Worm (Caenorhabditis elegans): ENCODE measurements around the gene aakg-3.

aakg-3 gene

ce11 chrX:2976148-2976547 is at the start of gene aakg-3:
Gene aakg-3 (plus strand): TSS chrX:2976448.
- no peak for TF ChIP-seq unc-62 (GFP tag; optimal IDR thresholded peaks at IDR 0.05)

ce11 chrX:2927576-2927975 is 48.7 kb upstream of the aakg-3 start:
- TF ChIP-seq unc-62 (GFP tag; optimal IDR thresholded peaks at IDR 0.05) = no peak

DNA sequence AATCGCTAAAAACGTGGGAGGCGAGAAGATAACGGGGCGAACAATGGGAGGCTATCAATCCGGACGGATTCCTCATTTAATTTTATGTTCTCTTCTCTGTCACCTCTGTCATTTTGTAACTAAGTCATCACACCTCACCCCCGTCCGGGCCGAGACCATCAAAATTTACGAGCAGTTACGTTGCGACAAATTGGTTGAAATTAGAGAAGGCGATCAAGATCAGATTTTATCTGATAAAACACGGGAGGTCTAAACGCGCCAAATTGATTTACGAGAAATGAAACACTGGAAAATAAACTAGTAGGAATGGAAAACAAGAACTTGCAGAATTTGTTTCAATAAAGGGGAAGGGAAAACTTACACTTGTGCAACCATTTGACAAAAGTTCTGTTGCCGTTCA is 48.2 kb upstream of the aakg-3 start:
- TF ChIP-seq unc-62 (GFP tag; optimal IDR thresholded peaks at IDR 0.05) = no peak

- TF ChIP-seq unc-62 (GFP tag; optimal IDR thresholded peaks at IDR 0.05) = no peak
These were observed 44.4 kb upstream of the aakg-3 start for ce11 chrX:2931852-2932251.

ce11 chrX:2933061-2933460 is 43.2 kb upstream of the aakg-3 start, which contains the start of gene fard-1:
Gene fard-1 (plus strand): TSS chrX:2933361.
- no peak for TF ChIP-seq unc-62 (GFP tag; optimal IDR thresholded peaks at IDR 0.05)

- no peak for TF ChIP-seq unc-62 (GFP tag; optimal IDR thresholded peaks at IDR 0.05)
These were observed 37.2 kb upstream of the aakg-3 start for ce11 chrX:2939085-2939484.

- no peak for TF ChIP-seq unc-62 (GFP tag; optimal IDR thresholded peaks at IDR 0.05)
These were observed 36.7 kb upstream of the aakg-3 start for ce11 chrX:2939526-2939925.

DNA sequence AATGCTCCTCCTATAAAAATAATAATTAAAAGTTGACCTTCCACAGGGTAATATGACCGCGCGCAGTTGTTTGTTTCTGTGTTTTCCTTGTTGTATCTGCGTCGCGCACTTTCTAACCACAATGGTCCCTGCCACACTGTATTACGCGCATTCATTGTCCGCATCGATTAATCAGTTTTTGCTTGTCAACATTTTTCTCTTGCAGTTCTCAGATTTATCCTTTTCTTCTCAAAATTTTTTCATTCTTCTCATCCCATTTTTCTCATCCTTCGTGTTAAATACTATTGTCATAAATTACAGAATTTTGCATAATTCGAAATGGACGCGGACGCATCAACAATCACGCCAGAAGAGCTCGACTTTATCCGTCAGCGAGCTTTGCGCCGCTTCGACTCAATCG is 35.7 kb upstream of the aakg-3 start, which contains the start of gene pfk-1.1:
Gene pfk-1.1 (plus strand): TSS at position 301 of the 400 bp plus-strand sequence.
- no peak for TF ChIP-seq unc-62 (GFP tag; optimal IDR thresholded peaks at IDR 0.05)

DNA sequence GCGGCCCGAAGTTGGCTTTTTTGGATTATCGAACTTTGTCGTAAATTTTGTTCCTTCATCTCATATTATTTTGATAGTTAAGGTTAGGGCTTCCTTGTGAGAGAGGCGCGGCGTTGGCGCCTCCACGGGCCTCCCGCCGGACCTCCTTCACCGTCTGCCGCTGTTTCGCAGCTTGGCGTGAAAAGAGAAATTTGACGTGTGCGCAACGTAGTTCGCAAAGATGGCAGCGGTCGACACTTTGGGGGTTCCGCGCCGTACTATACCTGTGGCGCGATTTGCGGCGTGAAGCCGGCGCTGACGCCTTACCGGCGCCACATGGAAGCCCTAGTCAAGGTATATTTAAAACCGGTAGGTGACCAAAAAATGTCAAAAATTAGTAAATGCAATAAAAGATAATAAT is 33.9 kb upstream of the aakg-3 start:
- no peak for TF ChIP-seq unc-62 (GFP tag; optimal IDR thresholded peaks at IDR 0.05)

DNA sequence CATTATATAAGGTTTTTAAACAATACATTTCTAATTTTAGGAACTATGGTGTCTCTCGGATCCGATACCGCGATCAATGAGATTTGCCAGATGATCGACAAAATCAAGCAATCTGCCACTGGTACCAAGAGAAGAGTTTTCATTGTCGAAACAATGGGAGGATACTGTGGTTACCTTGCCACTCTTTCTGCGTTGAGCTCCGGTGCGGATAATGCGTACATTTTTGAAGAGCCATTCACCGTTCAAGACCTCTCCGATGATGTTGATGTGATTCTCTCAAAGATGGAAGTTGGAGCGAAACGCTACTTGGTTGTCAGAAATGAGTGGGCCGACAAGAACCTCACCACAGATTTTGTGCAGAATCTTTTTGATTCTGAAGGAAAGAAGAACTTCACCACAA is 32.6 kb upstream of the aakg-3 start:
- TF ChIP-seq unc-62 (GFP tag; optimal IDR thresholded peaks at IDR 0.05) = no peak

- TF ChIP-seq unc-62 (GFP tag; optimal IDR thresholded peaks at IDR 0.05) = no peak
These were observed 30.3 kb upstream of the aakg-3 start for ce11 chrX:2945950-2946349.

ce11 chrX:2946508-2947005 is 29.7 kb upstream of the aakg-3 start, which contains the start of the genes Y41G9A.10 and Y41G9A.5:
Gene Y41G9A.10 (minus strand): TSS chrX:2946558.
Gene Y41G9A.5 (plus strand): TSS chrX:2946667.
- no peak for TF ChIP-seq unc-62 (GFP tag; optimal IDR thresholded peaks at IDR 0.05)

- no peak for TF ChIP-seq unc-62 (GFP tag; optimal IDR thresholded peaks at IDR 0.05)
These were observed 26.0 kb upstream of the aakg-3 start for ce11 chrX:2950234-2950633.

DNA sequence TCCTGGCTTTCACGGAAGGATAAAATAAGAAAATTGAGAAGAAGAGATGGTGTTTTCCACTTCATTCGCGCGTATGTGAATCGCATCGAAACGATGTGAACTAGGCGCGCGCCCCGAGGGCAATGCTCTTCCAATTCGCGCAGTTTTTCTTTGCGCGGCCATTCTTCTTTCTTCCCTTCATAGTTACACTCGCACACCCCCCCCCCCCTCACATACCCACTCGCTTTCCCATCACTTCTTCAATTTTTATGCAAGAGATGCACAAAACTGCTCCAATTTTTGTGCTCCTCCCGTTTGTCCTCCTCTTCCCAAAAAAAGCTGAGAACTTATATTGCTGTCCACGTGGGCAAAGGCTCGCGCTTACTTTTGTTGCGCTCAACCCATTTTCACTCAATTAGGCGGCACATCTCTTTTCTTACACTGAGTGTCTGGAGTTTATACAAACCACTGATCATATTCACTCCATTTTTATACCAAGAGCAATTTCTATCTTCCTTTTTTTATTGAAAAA is 22.7 kb upstream of the aakg-3 start:
- TF ChIP-seq unc-62 (GFP tag; optimal IDR thresholded peaks at IDR 0.05) = no peak

DNA sequence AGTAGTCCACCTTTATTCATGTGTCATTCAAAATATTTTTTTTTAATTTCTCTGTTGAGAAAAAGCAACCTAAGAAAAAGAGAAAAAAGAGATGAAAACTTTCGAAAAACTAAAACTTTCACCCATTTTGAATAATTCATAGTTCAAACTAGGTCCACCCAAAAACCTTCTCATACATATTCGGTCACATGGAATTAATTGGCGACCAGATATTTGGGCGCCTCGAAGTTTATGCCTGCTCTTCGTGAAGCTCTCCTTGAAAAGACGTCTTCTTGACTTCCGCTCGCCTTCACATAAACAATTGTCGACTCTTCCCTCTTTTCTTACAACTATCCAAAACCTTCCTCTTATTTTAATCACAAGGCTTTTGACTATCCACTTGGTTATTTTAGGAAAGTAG is 20.6 kb upstream of the aakg-3 start:
- no peak for TF ChIP-seq unc-62 (GFP tag; optimal IDR thresholded peaks at IDR 0.05)

ce11 chrX:2957446-2957985 is 18.7 kb upstream of the aakg-3 start, which contains the start of gene gbb-1:
Gene gbb-1 (plus strand): TSS chrX:2957935.
- TF ChIP-seq unc-62 (GFP tag; optimal IDR thresholded peaks at IDR 0.05) = no peak

- TF ChIP-seq unc-62 (GFP tag; optimal IDR thresholded peaks at IDR 0.05) = no peak
These were observed 15.5 kb upstream of the aakg-3 start for ce11 chrX:2960703-2961102.

ce11 chrX:2966252-2966651 is 10.0 kb upstream of the aakg-3 start:
- no peak for TF ChIP-seq unc-62 (GFP tag; optimal IDR thresholded peaks at IDR 0.05)
